Fruit fly (Drosophila melanogaster) whole organism, adult: ENCODE data around the gene CG43345.
A peak's percentile ranks its signal among the peaks of the same experiment; 100 is the strongest.

Source experiments
- CG11617 ChIP-seq: fragments of 200-800 bp; sonication (Bioruptor generic); optimal IDR thresholded peaks from 2 replicates; lab custom pipeline; 2017; ENCODE audit warnings: mild to moderate bottlenecking, missing biosample characterization, missing genetic modification reagents, missing genetic modification characterization
- CG12768 ChIP-seq: fragments of 200-800 bp; sonication (Bioruptor generic); optimal IDR thresholded peaks from 2 replicates; lab custom pipeline; 2017; ENCODE audit warnings: missing biosample characterization, missing genetic modification characterization, mild to moderate bottlenecking, moderate library complexity, missing genetic modification reagents
- CG14711 ChIP-seq: fragments of 200-800 bp; sonication (Bioruptor generic); optimal IDR thresholded peaks from 2 replicates; lab custom pipeline; 2018; ENCODE audit warnings: missing biosample characterization, mild to moderate bottlenecking, missing genetic modification characterization, moderate library complexity
- CG1620 ChIP-seq: fragments of 200-800 bp; sonication (Bioruptor generic); optimal IDR thresholded peaks from 2 replicates; lab custom pipeline; 2016; ENCODE audit warnings: missing biosample characterization, missing genetic modification characterization
- CG33017 ChIP-seq: fragments of 200-800 bp; sonication (Bioruptor generic); optimal IDR thresholded peaks from 2 replicates; lab custom pipeline; 2018; ENCODE audit warnings: missing biosample characterization, mild to moderate bottlenecking, missing genetic modification characterization, moderate library complexity
- CG5204 ChIP-seq: fragments of 200-800 bp; sonication (Bioruptor generic); optimal IDR thresholded peaks from 2 replicates; lab custom pipeline; 2016; ENCODE audit warnings: missing biosample characterization, missing genetic modification characterization
- CG7045 ChIP-seq: fragments of 200-800 bp; sonication (Bioruptor generic); optimal IDR thresholded peaks from 2 replicates; lab custom pipeline; 2017; ENCODE audit warnings: missing biosample characterization, mild to moderate bottlenecking, missing genetic modification characterization
- CG7101 ChIP-seq: fragments of 200-800 bp; sonication (Bioruptor generic); optimal IDR thresholded peaks from 2 replicates; lab custom pipeline; 2018; ENCODE audit warnings: missing biosample characterization, mild to moderate bottlenecking, missing genetic modification characterization, moderate library complexity
- Clk ChIP-seq: fragments of 200-800 bp; sonication (Bioruptor generic); optimal IDR thresholded peaks from 2 replicates; lab custom pipeline; 2017; ENCODE audit warnings: missing biosample characterization, missing genetic modification characterization
- Crg-1 ChIP-seq: fragments of 200-800 bp; sonication (Bioruptor generic); optimal IDR thresholded peaks from 2 replicates; lab custom pipeline; 2016; ENCODE audit warnings: missing biosample characterization, missing genetic modification characterization
- Hr96 ChIP-seq: fragments of 200-800 bp; sonication (Bioruptor generic); optimal IDR thresholded peaks from 2 replicates; lab custom pipeline; 2016; ENCODE audit warnings: missing biosample characterization, missing genetic modification characterization
- Mnt ChIP-seq: fragments of 200-800 bp; sonication (Bioruptor generic); optimal IDR thresholded peaks from 2 replicates; lab custom pipeline; 2016; ENCODE audit warnings: missing biosample characterization, mild to moderate bottlenecking, missing genetic modification characterization
- bab1 ChIP-seq: fragments of 200-800 bp; sonication (Bioruptor generic); optimal IDR thresholded peaks from 3 replicates; lab custom pipeline; 2019; ENCODE audit warnings: missing biosample characterization, mild to moderate bottlenecking, missing genetic modification characterization, moderate library complexity
- cic ChIP-seq: fragments of 200-800 bp; sonication (Bioruptor generic); optimal IDR thresholded peaks from 2 replicates; lab custom pipeline; 2017; ENCODE audit warnings: missing biosample characterization, mild to moderate bottlenecking, missing genetic modification characterization, moderate library complexity
- cnc ChIP-seq, 2 experiments: fragments of >200 bp; optimal IDR thresholded peaks; 2 replicates each; lab custom pipeline; 2017
- kay ChIP-seq: fragments of 200-800 bp; sonication (Bioruptor generic); peaks from one replicate; lab custom pipeline; 2016; ENCODE audit warnings: missing biosample characterization, missing genetic modification characterization, borderline replicate concordance
- ovo ChIP-seq: fragments of 200-800 bp; sonication (Bioruptor generic); optimal IDR thresholded peaks from 2 replicates; lab custom pipeline; 2016; ENCODE audit warnings: missing biosample characterization, missing genetic modification characterization
- pad ChIP-seq: fragments of 200-800 bp; sonication (Bioruptor generic); optimal IDR thresholded peaks from 3 replicates; lab custom pipeline; 2017; ENCODE audit warnings: missing biosample characterization, missing genetic modification characterization, mild to moderate bottlenecking, moderate library complexity, missing genetic modification reagents
- tj ChIP-seq: fragments of 200-800 bp; sonication (Bioruptor generic); optimal IDR thresholded peaks from 3 replicates; lab custom pipeline; 2017; ENCODE audit warnings: missing biosample characterization, mild to moderate bottlenecking, missing genetic modification characterization, moderate library complexity
- toe ChIP-seq: fragments of 200-800 bp; sonication (Bioruptor generic); optimal IDR thresholded peaks from 2 replicates; lab custom pipeline; 2016; ENCODE audit warnings: missing biosample characterization, missing genetic modification characterization

CG43345 gene

dm6 chr2L:21179615-21180031 lies 11.2 kb upstream of the CG43345 start, which contains the start of the genes bur and Mcm10:
TSS of gene bur (minus strand) at chr2L:21179683.
TSS of gene Mcm10 (plus strand) at chr2L:21179933.
- no peak for TF ChIP-seq CG33017 (tag; lab: Kevin White, UChicago)
- TF ChIP-seq CG1620: no peak
- no peak for TF ChIP-seq CG7045 (GFP tag; lab: Kevin White, UChicago)
- TF ChIP-seq CG7101 (tag; lab: Kevin White, UChicago): peak; percentile 42
- no peak for TF ChIP-seq cic (GFP tag; lab: Kevin White, UChicago)
- peak; percentile 2 for TF ChIP-seq pad (GFP tag; lab: Kevin White, UChicago)
- TF ChIP-seq CG14711 (tag; lab: Kevin White, UChicago): peak; percentile 27
- TF ChIP-seq CG11617: no peak
- TF ChIP-seq CG12768 (GFP tag; lab: Kevin White, UChicago): no peak

- TF ChIP-seq CG7045 (GFP tag; lab: Kevin White, UChicago) (no peak), CG11617 (no peak), pad (GFP tag; lab: Kevin White, UChicago) (no peak), CG12768 (GFP tag; lab: Kevin White, UChicago) (no peak), Clk (GFP tag; lab: Kevin White, UChicago) (no peak), CG7101 (tag; lab: Kevin White, UChicago) (no peak), tj (GFP tag; lab: Kevin White, UChicago) (no peak), ovo (no peak), kay (GFP tag; lab: Kevin White, UChicago) (no peak), toe (GFP tag; lab: Kevin White, UChicago) (no peak), CG33017 (tag; lab: Kevin White, UChicago) (no peak)
Observed at dm6 chr2L:21179217-21179520, 10.8 kb upstream of the CG43345 start.

- TF ChIP-seq cic (GFP tag; lab: Kevin White, UChicago): peak; percentile 42
- peak; percentile 10 for TF ChIP-seq Crg-1 (GFP tag; lab: Kevin White, UChicago)
- TF ChIP-seq tj (GFP tag; lab: Kevin White, UChicago): peak; percentile 41
- no peak for TF ChIP-seq cnc (optimal IDR thresholded peaks at IDR 0.05; lab: Kevin White, UChicago)
- peak; percentile 88 for TF ChIP-seq Mnt
Observed at dm6 chr2L:21178436-21179216, 10.2 kb upstream of the CG43345 start.

- TF ChIP-seq CG12768 (GFP tag; lab: Kevin White, UChicago) (no peak), CG7101 (tag; lab: Kevin White, UChicago) (no peak), Clk (GFP tag; lab: Kevin White, UChicago) (no peak)
Observed at dm6 chr2L:21172922-21173321, 4.5 kb upstream of the CG43345 start, which contains the start of gene CG31627. TSS of gene CG31627 (plus strand) at chr2L:21173222.

dm6 chr2L:21169863-21170262 lies 1.5 kb upstream of the CG43345 start:
- TF ChIP-seq CG7101 (tag; lab: Kevin White, UChicago) (no peak), toe (GFP tag; lab: Kevin White, UChicago) (no peak), cic (GFP tag; lab: Kevin White, UChicago) (no peak)

dm6 chr2L:21169160-21169624 lies 811 bp upstream of the CG43345 start:
- peak; percentile 12 for TF ChIP-seq cic (GFP tag; lab: Kevin White, UChicago)
- peak; percentile 2 for TF ChIP-seq CG7045 (GFP tag; lab: Kevin White, UChicago)
- peak; percentile 43 for TF ChIP-seq CG12768 (GFP tag; lab: Kevin White, UChicago)
- no peak for TF ChIP-seq toe (GFP tag; lab: Kevin White, UChicago)

- TF ChIP-seq CG33017 (tag; lab: Kevin White, UChicago): no peak
- TF ChIP-seq kay (GFP tag; lab: Kevin White, UChicago): no peak
- no peak for TF ChIP-seq toe (GFP tag; lab: Kevin White, UChicago)
- TF ChIP-seq CG1620: peak; percentile 37
- TF ChIP-seq CG7101 (tag; lab: Kevin White, UChicago): peak; percentile 54
- TF ChIP-seq cnc (optimal IDR thresholded peaks at IDR 0.05; lab: Kevin White, UChicago): no peak
- peak; percentile 30 for TF ChIP-seq bab1
- peak; percentile 56 for TF ChIP-seq cic (GFP tag; lab: Kevin White, UChicago)
- TF ChIP-seq CG12768 (GFP tag; lab: Kevin White, UChicago): no peak
- TF ChIP-seq CG7045 (GFP tag; lab: Kevin White, UChicago): no peak
- TF ChIP-seq Mnt: peak; percentile 72
- peak; percentile 49 for TF ChIP-seq pad (GFP tag; lab: Kevin White, UChicago)
- TF ChIP-seq ovo: no peak
- TF ChIP-seq CG14711 (tag; lab: Kevin White, UChicago): peak; percentile 81
- TF ChIP-seq CG5204: no peak
- TF ChIP-seq Crg-1 (GFP tag; lab: Kevin White, UChicago): peak; percentile 27
- TF ChIP-seq CG11617: peak; percentile 21
- peak; percentile 12 for TF ChIP-seq Hr96
- TF ChIP-seq Clk (GFP tag; lab: Kevin White, UChicago): no peak
- TF ChIP-seq tj (GFP tag; lab: Kevin White, UChicago): no peak
Observed at dm6 chr2L:21166422-21166821, 2.0 kb downstream of the CG43345 start.
